Worm (Caenorhabditis elegans): ENCODE measurements around the gene ulp-2.
A peak's percentile ranks its signal among the peaks of the same experiment; 100 is the strongest.

ulp-2 gene

DNA sequence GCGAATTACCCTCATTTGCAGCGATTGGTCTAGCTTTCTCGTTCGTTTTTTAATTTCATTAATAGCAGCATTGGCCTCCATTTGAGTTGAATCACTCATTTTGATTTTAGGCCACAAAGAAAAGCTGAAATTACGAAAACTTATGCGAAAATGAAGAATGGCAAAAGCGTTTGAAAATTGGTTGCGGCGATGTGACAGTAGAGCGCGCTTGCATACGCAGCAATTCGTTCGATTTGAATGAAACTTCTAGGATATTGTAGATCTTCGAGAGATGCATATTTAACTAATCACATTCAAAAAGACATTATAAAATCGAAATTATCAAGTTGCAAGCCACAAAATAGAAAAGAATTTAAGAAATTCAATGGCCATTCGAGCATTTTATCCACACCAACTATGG, at the start of gene ulp-2:
ulp-2 (minus strand) TSS at position 158 of the 400 bp plus-strand sequence.
- TF ChIP-seq nhr-12 (tag; optimal IDR thresholded peaks at IDR 0.05) (no peak), blmp-1 (tag; optimal IDR thresholded peaks at IDR 0.05; ENCODE audit: insufficient read depth) (no peak), Y55F3AM.14 (GFP tag; optimal IDR thresholded peaks at IDR 0.05) (no peak), ZK546.5 (tag; optimal IDR thresholded peaks at IDR 0.05) (no peak), unc-39 (tag; optimal IDR thresholded peaks at IDR 0.05) (no peak), ztf-11 (tag; optimal IDR thresholded peaks at IDR 0.05) (no peak), elt-3 (tag; optimal IDR thresholded peaks at IDR 0.05) (no peak), ceh-82 (tag; optimal IDR thresholded peaks at IDR 0.05) (no peak), nhr-129 (tag; optimal IDR thresholded peaks at IDR 0.05) (peak; percentile 58), nhr-77 (tag; optimal IDR thresholded peaks at IDR 0.05) (no peak), nhr-11 (tag; optimal IDR thresholded peaks at IDR 0.05) (no peak), peb-1 (tag; optimal IDR thresholded peaks at IDR 0.05) (no peak), lsy-2 (tag; optimal IDR thresholded peaks at IDR 0.05) (peak in 1 of 2 experiments; percentile 26), gmeb-1 (tag; optimal IDR thresholded peaks at IDR 0.05) (no peak), egl-27 (tag; optimal IDR thresholded peaks at IDR 0.05) (no peak), nhr-25 (tag; optimal IDR thresholded peaks at IDR 0.05) (no peak), aly-2 (tag; optimal IDR thresholded peaks at IDR 0.05) (no peak), mdl-1 (tag; optimal IDR thresholded peaks at IDR 0.05) (no peak), sma-9 (GFP tag; optimal IDR thresholded peaks at IDR 0.05) (no peak), sma-9 (tag; optimal IDR thresholded peaks at IDR 0.05) (no peak), unc-55 (GFP tag; optimal IDR thresholded peaks at IDR 0.05) (peak; percentile 39), lin-11 (tag; optimal IDR thresholded peaks at IDR 0.05) (no peak), nhr-21 (tag; optimal IDR thresholded peaks at IDR 0.05) (no peak), zag-1 (tag; optimal IDR thresholded peaks at IDR 0.05) (no peak), ztf-1 (GFP tag; conservative IDR thresholded peaks at IDR 0.05) (no peak), ama-1 (optimal IDR thresholded peaks at IDR 0.05) (no peak), skn-1 (tag; optimal IDR thresholded peaks at IDR 0.05) (no peak), ztf-4 (tag; optimal IDR thresholded peaks at IDR 0.05) (no peak), C34F6.9 (tag; optimal IDR thresholded peaks at IDR 0.05) (peak; percentile 46), sem-4 (tag; optimal IDR thresholded peaks at IDR 0.05) (no peak), dmd-4 (tag; optimal IDR thresholded peaks at IDR 0.05) (no peak)

ce11 chrII:5008033-5008432, 48.4 kb upstream of the ulp-2 start, which contains the start of gene F59A6.3:
Gene F59A6.3, plus strand, starts transcription at chrII:5008333.
- TF ChIP-seq nhr-237 (tag; optimal IDR thresholded peaks at IDR 0.05) (no peak), aly-2 (tag; optimal IDR thresholded peaks at IDR 0.05) (no peak), lin-11 (tag; optimal IDR thresholded peaks at IDR 0.05) (no peak), sem-4 (tag; optimal IDR thresholded peaks at IDR 0.05) (no peak), nhr-77 (tag; optimal IDR thresholded peaks at IDR 0.05) (no peak), Y55F3AM.14 (GFP tag; optimal IDR thresholded peaks at IDR 0.05) (no peak), sma-9 (GFP tag; optimal IDR thresholded peaks at IDR 0.05) (no peak), sma-9 (tag; optimal IDR thresholded peaks at IDR 0.05) (no peak), lsy-2 (tag; optimal IDR thresholded peaks at IDR 0.05) (no peak), mdl-1 (tag; optimal IDR thresholded peaks at IDR 0.05) (no peak), nhr-23 (tag; optimal IDR thresholded peaks at IDR 0.05) (no peak), alr-1 (tag; optimal IDR thresholded peaks at IDR 0.05) (no peak)

- no peak for TF ChIP-seq alr-1 (tag; optimal IDR thresholded peaks at IDR 0.05)
Measured at ce11 chrII:5004781-5005180, 45.1 kb upstream of the ulp-2 start, which contains the start of gene F59A6.4. Gene F59A6.4, plus strand, starts transcription at chrII:5005081.

DNA sequence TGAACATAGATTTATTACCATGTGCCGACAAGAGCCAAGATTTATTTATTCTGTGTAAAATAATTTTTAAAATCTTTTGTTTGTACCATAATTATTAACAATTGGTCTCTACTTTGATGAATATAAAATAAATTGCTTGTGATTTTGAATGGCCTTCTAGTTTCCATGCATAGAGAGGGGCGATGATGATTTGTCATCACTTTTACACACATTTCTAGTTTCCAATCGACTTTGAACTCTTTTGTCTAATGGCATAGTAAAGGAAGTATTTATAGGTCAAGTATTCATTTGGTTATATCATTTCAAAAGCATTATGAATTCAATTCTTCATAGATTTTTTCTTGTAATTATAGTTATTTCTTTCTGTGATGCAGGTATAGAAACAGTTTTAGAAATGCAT, 44.0 kb upstream of the ulp-2 start, which contains the start of gene F59A6.10:
F59A6.10 (plus strand) TSS at position 301 of the 400 bp plus-strand sequence.
- TF ChIP-seq nhr-25 (tag; optimal IDR thresholded peaks at IDR 0.05) (no peak), unc-55 (GFP tag; optimal IDR thresholded peaks at IDR 0.05) (no peak), nhr-12 (tag; optimal IDR thresholded peaks at IDR 0.05) (no peak), C34F6.9 (tag; optimal IDR thresholded peaks at IDR 0.05) (no peak), alr-1 (tag; optimal IDR thresholded peaks at IDR 0.05) (no peak), R02D3.7 (tag; optimal IDR thresholded peaks at IDR 0.05) (no peak), ZK546.5 (tag; optimal IDR thresholded peaks at IDR 0.05) (no peak), nhr-6 (tag; optimal IDR thresholded peaks at IDR 0.05) (no peak), nhr-237 (tag; optimal IDR thresholded peaks at IDR 0.05) (no peak), unc-39 (tag; optimal IDR thresholded peaks at IDR 0.05) (no peak), aly-2 (tag; optimal IDR thresholded peaks at IDR 0.05) (no peak), nhr-129 (tag; optimal IDR thresholded peaks at IDR 0.05) (no peak), blmp-1 (tag; optimal IDR thresholded peaks at IDR 0.05; ENCODE audit: insufficient read depth) (no peak), sma-3 (GFP tag; optimal IDR thresholded peaks at IDR 0.05) (no peak)

All from whole organism, L2 larva.